Fruit fly (Drosophila melanogaster): Measurements from ENCODE around the gene CG9593.
A peak's percentile ranks its signal among the peaks of the same experiment; 100 is the strongest.

CG9593 gene

dm6 chr3R:15807306-15807705 is 5.2 kb downstream of the CG9593 start (continued):
- no peak for TF ChIP-seq CG8319 (GFP tag; optimal IDR thresholded peaks at IDR 0.05)
- TF ChIP-seq CG1621 (tag; optimal IDR thresholded peaks at IDR 0.05), result peak; percentile 69
- TF ChIP-seq CG31627 (GFP tag; optimal IDR thresholded peaks at IDR 0.05), result no peak
- no peak for TF ChIP-seq salr (GFP tag; optimal IDR thresholded peaks at IDR 0.05)
- no peak for TF ChIP-seq Sox15 (GFP tag; optimal IDR thresholded peaks at IDR 0.05)
- TF ChIP-seq fd85E (GFP tag; optimal IDR thresholded peaks at IDR 0.05), result no peak
- TF ChIP-seq Ets96B (tag; optimal IDR thresholded peaks at IDR 0.05), result no peak
- TF ChIP-seq Smox (GFP tag; optimal IDR thresholded peaks at IDR 0.05), result no peak
- TF ChIP-seq CG10669 (GFP tag; optimal IDR thresholded peaks at IDR 0.05), result no peak
- TF ChIP-seq topi (GFP tag; optimal IDR thresholded peaks at IDR 0.05), result no peak
- no peak for TF ChIP-seq CG11902 (GFP tag; optimal IDR thresholded peaks at IDR 0.05)
- no peak for TF ChIP-seq spab (GFP tag; optimal IDR thresholded peaks at IDR 0.05)

dm6 chr3R:15807877-15808381 is 5.9 kb downstream of the CG9593 start:
- TF ChIP-seq CG3032 (tag; optimal IDR thresholded peaks at IDR 0.05) (no peak), CG6163 (GFP tag; IDR thresholded peaks at IDR 0.05) (0 out of 3 replicates have a peak, but pooled peaks have one; percentile 17), Blimp-1 (GFP tag; optimal IDR thresholded peaks at IDR 0.05) (peak; percentile 41)

dm6 chr3R:15810369-15810768 is 8.3 kb downstream of the CG9593 start:
- TF ChIP-seq CG3919 (GFP tag; optimal IDR thresholded peaks at IDR 0.05) (peak; percentile 17), Eip78C (GFP tag) (peak; percentile 30), CG1621 (tag; optimal IDR thresholded peaks at IDR 0.05) (no peak), Sox102F (GFP tag; optimal IDR thresholded peaks at IDR 0.05) (peak; percentile 3), ss (GFP tag; optimal IDR thresholded peaks at IDR 0.05) (peak in 1 of 2 experiments; percentile 46), svp (GFP tag) (no peak), eg (GFP tag; IDR thresholded peaks at IDR 0.05) (peak; percentile 12; the same call in 1 of the 3 replicates)

- TF ChIP-seq dsx (GFP tag; optimal IDR thresholded peaks at IDR 0.05; ENCODE audit: poor library complexity, severe bottlenecking) (no peak), CG3919 (GFP tag; optimal IDR thresholded peaks at IDR 0.05) (no peak), net (GFP tag; optimal IDR thresholded peaks at IDR 0.05) (no peak), CG4318 (GFP tag; optimal IDR thresholded peaks at IDR 0.05) (no peak), fkh (GFP tag; optimal IDR thresholded peaks at IDR 0.05) (no peak), Eip93F (GFP tag; optimal IDR thresholded peaks at IDR 0.05) (no peak), CG8632 (GFP tag; optimal IDR thresholded peaks at IDR 0.05) (no peak), Hr38 (GFP tag; optimal IDR thresholded peaks at IDR 0.05) (no peak), Ets96B (tag; optimal IDR thresholded peaks at IDR 0.05) (no peak), OdsH (GFP tag; optimal IDR thresholded peaks at IDR 0.05) (no peak), CG9139 (GFP tag; optimal IDR thresholded peaks at IDR 0.05) (no peak), svp (GFP tag) (no peak), Lpt (GFP tag; optimal IDR thresholded peaks at IDR 0.05) (no peak), spab (GFP tag; optimal IDR thresholded peaks at IDR 0.05) (no peak), CG10669 (GFP tag; optimal IDR thresholded peaks at IDR 0.05) (no peak), pdm3 (GFP tag; optimal IDR thresholded peaks at IDR 0.05) (no peak), Ets21C (GFP tag; optimal IDR thresholded peaks at IDR 0.05) (no peak), Sox14 (GFP tag; optimal IDR thresholded peaks at IDR 0.05) (no peak)
These were observed 12.1 kb downstream of the CG9593 start for dm6 chr3R:15814150-15814549.

- peak; percentile 73 for TF ChIP-seq CG6163 (GFP tag; IDR thresholded peaks at IDR 0.05)
- no peak for TF ChIP-seq dsx (GFP tag; optimal IDR thresholded peaks at IDR 0.05; ENCODE audit: poor library complexity, severe bottlenecking)
- no peak for TF ChIP-seq fd85E (GFP tag; optimal IDR thresholded peaks at IDR 0.05)
- no peak for TF ChIP-seq fkh (GFP tag; optimal IDR thresholded peaks at IDR 0.05)
- TF ChIP-seq CG9139 (GFP tag; optimal IDR thresholded peaks at IDR 0.05), result no peak
- peak; percentile 33 for TF ChIP-seq CG7368 (GFP tag; optimal IDR thresholded peaks at IDR 0.05)
- peak; percentile 18 for TF ChIP-seq Sox102F (GFP tag; optimal IDR thresholded peaks at IDR 0.05)
- peak; percentile 57 for TF ChIP-seq Hr4 (GFP tag; optimal IDR thresholded peaks at IDR 0.05)
- no peak for TF ChIP-seq Hr38 (GFP tag; optimal IDR thresholded peaks at IDR 0.05)
- no peak for TF ChIP-seq Sox14 (GFP tag; optimal IDR thresholded peaks at IDR 0.05)
- no peak for TF ChIP-seq CG4318 (GFP tag; optimal IDR thresholded peaks at IDR 0.05)
- TF ChIP-seq CG34406 (GFP tag; optimal IDR thresholded peaks at IDR 0.05), result no peak
- no peak for TF ChIP-seq CG11294 (GFP tag; IDR thresholded peaks at IDR 0.05)
- no peak for TF ChIP-seq CG6808 (GFP tag; optimal IDR thresholded peaks at IDR 0.05)
- TF ChIP-seq CG3032 (tag; optimal IDR thresholded peaks at IDR 0.05), result no peak
- peak; percentile 52 for TF ChIP-seq esn (GFP tag; optimal IDR thresholded peaks at IDR 0.05)
- TF ChIP-seq CG3919 (GFP tag; optimal IDR thresholded peaks at IDR 0.05), result no peak
- no peak for TF ChIP-seq CG11902 (GFP tag; optimal IDR thresholded peaks at IDR 0.05)
- peak; percentile 36; the same call in 1 of the 3 replicates for TF ChIP-seq CG8119 (GFP tag; IDR thresholded peaks at IDR 0.05)
- TF ChIP-seq CG6854 (GFP tag; optimal IDR thresholded peaks at IDR 0.05), result no peak
- TF ChIP-seq Eip78C (GFP tag), result peak; percentile 55
- no peak for TF ChIP-seq CG1621 (tag; optimal IDR thresholded peaks at IDR 0.05)
These were observed 14.2 kb downstream of the CG9593 start for dm6 chr3R:15816276-15816675.
